Worm (Caenorhabditis elegans) whole organism, L3 larva: ENCODE measurements around the gene F13E9.12.

ENCODE experiments used
- R02D3.7 ChIP-seq: fragments of 150-350 bp; optimal IDR thresholded peaks from 2 replicates; lab custom pipeline; 2014; ENCODE audit warnings: missing biosample characterization, missing genetic modification characterization
- ZK546.5 ChIP-seq: sonication (generic microtip); optimal IDR thresholded peaks from 2 replicates; lab custom pipeline; 2017; ENCODE audit warnings: missing biosample characterization, missing genetic modification characterization
- ceh-16 ChIP-seq: sonication (generic microtip); optimal IDR thresholded peaks from 2 replicates; lab custom pipeline; 2017; ENCODE audit warnings: missing biosample characterization, missing genetic modification characterization
- ceh-28 ChIP-seq: fragments of 150-350 bp; optimal IDR thresholded peaks from 2 replicates; lab custom pipeline; 2014; ENCODE audit warnings: missing biosample characterization, missing genetic modification reagents, missing genetic modification characterization
- ceh-82 ChIP-seq: fragments of 150-350 bp; optimal IDR thresholded peaks from 2 replicates; lab custom pipeline; 2014; ENCODE audit warnings: missing biosample characterization, missing genetic modification characterization
- daf-12 ChIP-seq: fragments of 150-350 bp; optimal IDR thresholded peaks from 2 replicates; lab custom pipeline; 2014; ENCODE audit warnings: missing biosample characterization, missing genetic modification reagents, missing genetic modification characterization
- egl-27 ChIP-seq: sonication (generic microtip); optimal IDR thresholded peaks from 4 replicates; lab custom pipeline; 2017; ENCODE audit warnings: missing biosample characterization, missing genetic modification reagents, missing genetic modification characterization
- egl-5 ChIP-seq: fragments of 150-350 bp; optimal IDR thresholded peaks from 2 replicates; lab custom pipeline; 2017; ENCODE audit warnings: missing biosample characterization, missing genetic modification reagents, missing genetic modification characterization, inconsistent platforms
- elt-2 ChIP-seq: sonication (generic microtip); optimal IDR thresholded peaks from 2 replicates; lab custom pipeline; 2016; ENCODE audit warnings: missing genetic modification reagents, mild to moderate bottlenecking, missing genetic modification characterization, missing compliant biosample characterization
- eor-1 ChIP-seq, 2 experiments: fragments of 150-350 bp; optimal IDR thresholded peaks; 2 replicates each; lab custom pipeline; 2014 to 2018; ENCODE audit warnings: missing biosample characterization in 2 of 2, missing genetic modification characterization in 2 of 2
- fkh-10 ChIP-seq: sonication (generic microtip); optimal IDR thresholded peaks from 2 replicates; lab custom pipeline; 2017; ENCODE audit warnings: missing biosample characterization, missing genetic modification reagents, missing genetic modification characterization
- fkh-2 ChIP-seq: fragments of 150-350 bp; optimal IDR thresholded peaks from 2 replicates; lab custom pipeline; 2014; ENCODE audit warnings: missing biosample characterization, missing genetic modification reagents, missing genetic modification characterization
- fos-1 ChIP-seq: fragments of 150-350 bp; optimal IDR thresholded peaks from 2 replicates; lab custom pipeline; 2014; ENCODE audit warnings: missing biosample characterization, missing genetic modification characterization
- hmg-11 ChIP-seq: sonication (generic microtip); optimal IDR thresholded peaks from 2 replicates; lab custom pipeline; 2016; ENCODE audit warnings: missing genetic modification characterization, missing compliant biosample characterization
- jun-1 ChIP-seq: fragments of 150-350 bp; optimal IDR thresholded peaks from 2 replicates; lab custom pipeline; 2014; ENCODE audit warnings: missing biosample characterization, missing genetic modification reagents, missing genetic modification characterization
- lin-15B ChIP-seq: fragments of 150-350 bp; optimal IDR thresholded peaks from 2 replicates; lab custom pipeline; 2014; ENCODE audit warnings: missing biosample characterization, missing genetic modification characterization
- lin-39 ChIP-seq: fragments of 150-350 bp; optimal IDR thresholded peaks from 2 replicates; lab custom pipeline; 2018; ENCODE audit warnings: missing biosample characterization, missing genetic modification reagents, missing genetic modification characterization
- lsy-12 ChIP-seq: sonication (generic microtip); optimal IDR thresholded peaks from 2 replicates; lab custom pipeline; 2016; ENCODE audit warnings: mild to moderate bottlenecking, missing genetic modification characterization, missing compliant biosample characterization
- mdl-1 ChIP-seq: fragments of 150-350 bp; optimal IDR thresholded peaks from 2 replicates; lab custom pipeline; 2014; ENCODE audit warnings: missing biosample characterization, missing genetic modification characterization
- nfya-1 ChIP-seq: sonication (generic microtip); optimal IDR thresholded peaks from 2 replicates; lab custom pipeline; 2017; ENCODE audit warnings: missing genetic modification characterization, mild to moderate bottlenecking, missing compliant biosample characterization, antibody characterized with exemption, moderate library complexity; ENCODE audit not compliant: insufficient read depth
- nhr-11 ChIP-seq: fragments of 150-350 bp; optimal IDR thresholded peaks from 2 replicates; lab custom pipeline; 2014; ENCODE audit warnings: missing biosample characterization, missing genetic modification characterization
- nhr-12 ChIP-seq: fragments of 150-350 bp; optimal IDR thresholded peaks from 2 replicates; lab custom pipeline; 2014; ENCODE audit warnings: missing biosample characterization, missing genetic modification characterization
- nhr-23 ChIP-seq: fragments of 150-350 bp; optimal IDR thresholded peaks from 2 replicates; lab custom pipeline; 2014; ENCODE audit warnings: missing biosample characterization, missing genetic modification reagents, missing genetic modification characterization
- nhr-237 ChIP-seq: fragments of 150-350 bp; optimal IDR thresholded peaks from 2 replicates; lab custom pipeline; 2014; ENCODE audit warnings: missing biosample characterization, missing genetic modification characterization
- nhr-25 ChIP-seq: sonication (generic microtip); optimal IDR thresholded peaks from 2 replicates; lab custom pipeline; 2017; ENCODE audit warnings: missing biosample characterization, missing genetic modification characterization
- nhr-28 ChIP-seq: fragments of 150-350 bp; optimal IDR thresholded peaks from 2 replicates; lab custom pipeline; 2014; ENCODE audit warnings: missing biosample characterization, missing genetic modification characterization
- nhr-43 ChIP-seq: sonication (generic microtip); optimal IDR thresholded peaks from 2 replicates; lab custom pipeline; 2016; ENCODE audit warnings: mild to moderate bottlenecking, missing genetic modification characterization, missing compliant biosample characterization; ENCODE audit not compliant: poor library complexity, severe bottlenecking
- nhr-67 ChIP-seq: fragments of 150-350 bp; optimal IDR thresholded peaks from 2 replicates; lab custom pipeline; 2014; ENCODE audit warnings: missing biosample characterization, missing genetic modification characterization
- pha-4 ChIP-seq: fragments of 150-350 bp; optimal IDR thresholded peaks from 2 replicates; lab custom pipeline; 2014; ENCODE audit warnings: missing biosample characterization, missing genetic modification reagents, missing genetic modification characterization
- pqm-1 ChIP-seq: fragments of 150-350 bp; optimal IDR thresholded peaks from 2 replicates; lab custom pipeline; 2017; ENCODE audit warnings: missing biosample characterization, missing genetic modification characterization, inconsistent platforms
- sea-2 ChIP-seq: fragments of 150-350 bp; sonication (generic microtip); optimal IDR thresholded peaks from 4 replicates; lab custom pipeline; 2014; ENCODE audit warnings: missing biosample characterization, missing genetic modification reagents, missing genetic modification characterization
- snpc-4 ChIP-seq: fragments of 150-350 bp; optimal IDR thresholded peaks from 2 replicates; lab custom pipeline; 2014; ENCODE audit warnings: missing biosample characterization, missing genetic modification characterization
- tbx-2 ChIP-seq: sonication (generic microtip); optimal IDR thresholded peaks from 2 replicates; lab custom pipeline; 2016; ENCODE audit warnings: mild to moderate bottlenecking, missing genetic modification characterization, missing compliant biosample characterization
- unc-39 ChIP-seq: sonication (generic microtip); optimal IDR thresholded peaks from 4 replicates; lab custom pipeline; 2017; ENCODE audit warnings: missing biosample characterization, missing genetic modification characterization
- zag-1 ChIP-seq: fragments of 150-350 bp; optimal IDR thresholded peaks from 2 replicates; lab custom pipeline; 2014; ENCODE audit warnings: missing biosample characterization, missing genetic modification characterization
- ztf-11 ChIP-seq: fragments of 150-350 bp; optimal IDR thresholded peaks from 2 replicates; lab custom pipeline; 2014; ENCODE audit warnings: missing biosample characterization, missing genetic modification characterization

Gene F13E9.12

ce11 chrIV:10870158-10870557, 4.3 kb downstream of the F13E9.12 start:
- TF ChIP-seq nhr-11 (tag; lab: Kevin White, UChicago): no peak
- TF ChIP-seq zag-1 (tag; lab: Kevin White, UChicago): no peak
- TF ChIP-seq fkh-2 (tag; lab: Kevin White, UChicago): no peak
- no peak for TF ChIP-seq fkh-10
- TF ChIP-seq eor-1 (tag; optimal IDR thresholded peaks at IDR 0.05; lab: Kevin White, UChicago): no peak
- TF ChIP-seq nhr-23 (tag; lab: Kevin White, UChicago): no peak
- no peak for TF ChIP-seq mdl-1
- TF ChIP-seq R02D3.7 (tag; lab: Kevin White, UChicago): no peak
- TF ChIP-seq unc-39 (tag; lab: Kevin White, UChicago): no peak
- TF ChIP-seq ceh-16: no peak
- TF ChIP-seq jun-1 (tag; lab: Kevin White, UChicago): no peak

- TF ChIP-seq ceh-82 (no peak), nhr-67 (no peak), fos-1 (tag; lab: Kevin White, UChicago) (no peak), nhr-43 (tag; lab: Kevin White, UChicago) (no peak)
- TF ChIP-seq, all 47 proteins: peak for 0
These were observed 4.8 kb downstream of the F13E9.12 start for ce11 chrIV:10869642-10870041.

ce11 chrIV:10868629-10869251, 5.7 kb downstream of the F13E9.12 start, which contains the start of gene F13E9.11:
F13E9.11 (minus strand) TSS chrIV:10869135.
- peak; percentile 8 for TF ChIP-seq hmg-11
- no peak for TF ChIP-seq elt-2 (tag; lab: Kevin White, UChicago)
- TF ChIP-seq nfya-1: peak; percentile 35

- TF ChIP-seq nhr-12 (tag; lab: Kevin White, UChicago) (no peak), pha-4 (peak; percentile 68)
- TF ChIP-seq, all 47 proteins: peak for 1
These were observed 6.9 kb downstream of the F13E9.12 start for ce11 chrIV:10867370-10868146.

ce11 chrIV:10864031-10864430, 10.4 kb downstream of the F13E9.12 start, which contains the start of gene nish-1:
nish-1 (plus strand) TSS chrIV:10864331.
- no peak for TF ChIP-seq elt-2 (tag; lab: Kevin White, UChicago)
- TF ChIP-seq, all 47 proteins: peak for 0

DNA sequence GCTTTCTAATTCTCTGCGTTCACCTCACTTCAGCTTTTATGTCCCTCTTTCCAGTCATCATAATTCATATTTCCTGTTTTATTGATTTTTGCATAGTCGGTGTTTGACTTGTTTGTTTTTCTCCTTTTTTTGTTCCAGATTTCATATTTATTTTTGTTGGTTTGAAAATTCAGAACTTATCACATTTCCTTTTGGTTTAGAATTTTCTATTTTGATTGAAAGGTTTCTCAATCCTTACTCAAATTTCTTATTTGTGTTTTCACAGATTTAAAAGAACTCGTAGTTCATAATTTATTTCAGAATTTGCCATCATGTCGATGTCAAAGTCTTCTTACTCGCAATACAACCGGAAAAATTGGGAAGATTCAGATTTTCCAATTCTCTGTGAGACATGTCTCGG, 13.3 kb downstream of the F13E9.12 start, which contains the start of gene rbm-22:
rbm-22 (plus strand) TSS at position 301 of the 400 bp plus-strand sequence.
- TF ChIP-seq egl-27 (tag; lab: Kevin White, UChicago) (no peak), nhr-28 (no peak), snpc-4 (tag; lab: Kevin White, UChicago) (no peak), ceh-28 (peak; percentile 16)

DNA sequence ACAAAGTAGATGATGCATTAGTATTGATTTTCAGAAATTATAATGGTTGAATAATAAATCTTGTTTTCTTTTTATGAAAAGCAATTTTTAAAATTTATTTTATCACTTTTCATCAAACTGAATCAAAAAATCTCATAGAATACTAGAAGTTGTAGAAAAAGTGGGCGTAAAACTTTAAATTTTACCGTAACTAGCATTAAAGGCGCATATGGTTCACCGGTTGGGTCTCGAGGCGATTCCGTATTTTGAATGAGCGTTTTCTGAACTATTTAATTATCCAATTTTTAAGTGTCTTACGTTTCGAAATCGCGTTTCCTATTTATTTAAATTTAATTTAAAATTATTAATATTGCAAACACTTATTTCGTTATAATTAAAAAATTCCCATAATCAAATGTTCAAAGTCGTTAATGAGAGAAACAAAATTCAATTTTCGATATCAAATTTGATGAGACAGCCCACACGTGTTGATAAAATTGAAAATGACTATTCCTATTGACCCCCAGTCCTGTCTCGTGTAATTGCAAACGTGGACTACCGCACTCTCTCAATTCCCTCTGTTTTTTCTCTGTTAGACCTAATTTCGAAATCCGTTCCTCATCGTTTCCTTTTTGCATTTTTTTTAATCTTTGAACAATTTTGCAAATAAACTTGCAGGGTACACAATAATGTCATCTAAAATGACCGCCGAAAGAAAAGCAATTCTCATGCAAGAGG, 16.0 kb downstream of the F13E9.12 start, which contains the start of the genes T11G6.2 and hars-1:
T11G6.2 (minus strand) TSS at position 197 of the 717 bp plus-strand sequence.
hars-1 (plus strand) TSS at position 658 of the 717 bp plus-strand sequence.
- TF ChIP-seq daf-12 (tag; lab: Kevin White, UChicago) (no peak), eor-1 (tag; optimal IDR thresholded peaks at IDR 0.05; lab: Kevin White, UChicago) (no peak), nhr-23 (tag; lab: Kevin White, UChicago) (peak; percentile 37), ceh-28 (no peak), nhr-237 (tag; lab: Kevin White, UChicago) (no peak), lin-39 (peak; percentile 33), lsy-12 (no peak), lin-15B (tag; lab: Kevin White, UChicago) (peak; percentile 42), nhr-25 (tag; lab: Kevin White, UChicago) (peak; percentile 9), elt-2 (tag; lab: Kevin White, UChicago) (peak; percentile 73), egl-27 (tag; lab: Kevin White, UChicago) (no peak), sea-2 (no peak), nfya-1 (peak; percentile 39), pha-4 (peak; percentile 45), hmg-11 (peak; percentile 29), tbx-2 (tag; lab: Kevin White, UChicago) (no peak), ZK546.5 (tag; lab: Kevin White, UChicago) (no peak), ceh-16 (no peak), pqm-1 (tag; lab: Kevin White, UChicago) (peak; percentile 80), nhr-28 (no peak), snpc-4 (tag; lab: Kevin White, UChicago) (peak; percentile 33), egl-5 (no peak), unc-39 (tag; lab: Kevin White, UChicago) (no peak), nhr-12 (tag; lab: Kevin White, UChicago) (no peak), nhr-11 (tag; lab: Kevin White, UChicago) (no peak), ztf-11 (tag; lab: Kevin White, UChicago) (no peak)
